Worm (Caenorhabditis elegans): ENCODE data around the gene sre-11.

DNA sequence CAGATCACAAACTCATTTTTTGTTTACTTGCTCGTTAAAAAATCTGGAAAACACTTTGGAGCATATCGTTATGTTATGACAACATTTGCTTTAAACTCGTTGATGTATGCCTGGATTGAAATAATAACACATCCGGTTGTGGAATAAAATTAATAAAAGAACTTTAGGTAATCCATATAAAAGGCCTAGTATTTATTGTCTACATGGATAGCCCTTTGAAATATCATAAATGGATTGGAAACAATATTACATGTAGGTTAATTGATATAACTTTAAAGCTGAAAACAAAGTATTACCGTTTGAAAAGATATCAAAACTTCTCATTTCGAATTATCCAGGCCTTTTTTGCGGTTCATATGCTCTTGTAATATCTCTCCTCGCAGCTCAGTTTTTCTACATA is 6.9 kb upstream of the sre-11 start:
- TF ChIP-seq elt-1 (tag; optimal IDR thresholded peaks at IDR 0.05) = no peak
- no peak for TF ChIP-seq snpc-4 (tag; optimal IDR thresholded peaks at IDR 0.05)
- TF ChIP-seq ceh-28 (tag; optimal IDR thresholded peaks at IDR 0.05) = no peak
- no peak for TF ChIP-seq ZK546.5 (tag; optimal IDR thresholded peaks at IDR 0.05)
- TF ChIP-seq elt-3 (tag; optimal IDR thresholded peaks at IDR 0.05) = no peak
- TF ChIP-seq nhr-237 (tag; optimal IDR thresholded peaks at IDR 0.05) = no peak
- TF ChIP-seq nhr-11 (tag; optimal IDR thresholded peaks at IDR 0.05) = no peak
- TF ChIP-seq unc-62 (GFP tag; optimal IDR thresholded peaks at IDR 0.05) = no peak
- TF ChIP-seq ztf-11 (tag; optimal IDR thresholded peaks at IDR 0.05) = no peak
- TF ChIP-seq tbx-2 (tag; optimal IDR thresholded peaks at IDR 0.05) = no peak
- no peak for TF ChIP-seq lin-15B (tag; optimal IDR thresholded peaks at IDR 0.05)
- no peak for TF ChIP-seq mdl-1 (tag; optimal IDR thresholded peaks at IDR 0.05)
- no peak for TF ChIP-seq lin-39 (tag; optimal IDR thresholded peaks at IDR 0.05)
- TF ChIP-seq fkh-10 (GFP tag; optimal IDR thresholded peaks at IDR 0.05) = no peak

Data from whole organism, L3 larva.